Worm (Caenorhabditis elegans): Measurements from ENCODE around the gene H35N09.1.

Gene H35N09.1

ce11 chrX:8623840-8624591 lies 18.9 kb downstream of the H35N09.1 start:
- TF ChIP-seq cog-1 (tag; optimal IDR thresholded peaks at IDR 0.05), result no peak
- TF ChIP-seq ztf-29 (GFP tag; IDR thresholded peaks at IDR 0.05), result 0 out of 2 replicates have a peak, but pooled peaks have one; percentile 31

- TF ChIP-seq flt-1 (GFP tag; IDR thresholded peaks at IDR 0.05) (no peak), T22C8.4 (GFP tag; IDR thresholded peaks at IDR 0.05) (no peak)
These were observed 20.0 kb downstream of the H35N09.1 start, which contains the start of gene K01A12.3 for ce11 chrX:8625090-8625489. Gene K01A12.3 (minus strand): TSS chrX:8625190.

ce11 chrX:8638679-8639184 lies 33.6 kb downstream of the H35N09.1 start:
- peak; percentile 43 for TF ChIP-seq med-1 (GFP tag; optimal IDR thresholded peaks at IDR 0.05; ENCODE audit: insufficient read depth)
- no peak for TF ChIP-seq ztf-29 (GFP tag; IDR thresholded peaks at IDR 0.05)
- no peak; the same call in 1 of the 2 replicates for TF ChIP-seq ztf-23 (GFP tag; IDR thresholded peaks at IDR 0.05)
- no peak; the same call in none of the 2 replicates for TF ChIP-seq T22C8.4 (GFP tag; IDR thresholded peaks at IDR 0.05)
- TF ChIP-seq ref-1 (GFP tag; conservative IDR thresholded peaks at IDR 0.05), result peak; percentile 64
- peak; percentile 69 for TF ChIP-seq klf-2 (GFP tag; conservative IDR thresholded peaks at IDR 0.05)
- no peak for TF ChIP-seq cog-1 (tag; optimal IDR thresholded peaks at IDR 0.05)
- TF ChIP-seq tab-1 (GFP tag; IDR thresholded peaks at IDR 0.05), result peak; percentile 83
- TF ChIP-seq flt-1 (GFP tag; IDR thresholded peaks at IDR 0.05), result peak; percentile 91

- no peak for TF ChIP-seq klf-2 (GFP tag; conservative IDR thresholded peaks at IDR 0.05)
- TF ChIP-seq med-1 (GFP tag; optimal IDR thresholded peaks at IDR 0.05; ENCODE audit: insufficient read depth), result no peak
- TF ChIP-seq tab-1 (GFP tag; IDR thresholded peaks at IDR 0.05), result 0 out of 2 replicates have a peak, but pooled peaks have one; percentile 31
- 0 out of 2 replicates have a peak, but pooled peaks have one; percentile 39 for TF ChIP-seq flt-1 (GFP tag; IDR thresholded peaks at IDR 0.05)
- TF ChIP-seq ztf-29 (GFP tag; IDR thresholded peaks at IDR 0.05), result no peak
These were observed 35.5 kb downstream of the H35N09.1 start for ce11 chrX:8640654-8641053.

- TF ChIP-seq med-1 (GFP tag; optimal IDR thresholded peaks at IDR 0.05; ENCODE audit: insufficient read depth), result no peak
- TF ChIP-seq flt-1 (GFP tag; IDR thresholded peaks at IDR 0.05), result no peak
These were observed 38.7 kb downstream of the H35N09.1 start, which contains the start of gene stg-2 for ce11 chrX:8643817-8644216. Gene stg-2 (minus strand): TSS chrX:8643917.

- peak; percentile 72; the same call in 1 of the 2 replicates for TF ChIP-seq klf-2 (GFP tag; conservative IDR thresholded peaks at IDR 0.05)
- TF ChIP-seq tab-1 (GFP tag; IDR thresholded peaks at IDR 0.05), result peak; percentile 94
- peak; percentile 68 for TF ChIP-seq cog-1 (tag; optimal IDR thresholded peaks at IDR 0.05)
- TF ChIP-seq flt-1 (GFP tag; IDR thresholded peaks at IDR 0.05), result peak; percentile 95
- peak; percentile 85 for TF ChIP-seq T22C8.4 (GFP tag; IDR thresholded peaks at IDR 0.05)
- peak; percentile 83 for TF ChIP-seq ref-1 (GFP tag; conservative IDR thresholded peaks at IDR 0.05)
- peak; percentile 58 for TF ChIP-seq med-1 (GFP tag; optimal IDR thresholded peaks at IDR 0.05; ENCODE audit: insufficient read depth)
- peak; percentile 87 for TF ChIP-seq ztf-23 (GFP tag; IDR thresholded peaks at IDR 0.05)
- TF ChIP-seq ztf-29 (GFP tag; IDR thresholded peaks at IDR 0.05), result peak; percentile 80
These were observed 41.1 kb downstream of the H35N09.1 start for ce11 chrX:8646287-8646686.

ce11 chrX:8646997-8647396 lies 41.9 kb downstream of the H35N09.1 start, which contains the start of gene F12D9.2:
Gene F12D9.2 (minus strand): TSS chrX:8647097.
- TF ChIP-seq tab-1 (GFP tag; IDR thresholded peaks at IDR 0.05), result no peak
- no peak for TF ChIP-seq ref-1 (GFP tag; conservative IDR thresholded peaks at IDR 0.05)
- no peak for TF ChIP-seq med-1 (GFP tag; optimal IDR thresholded peaks at IDR 0.05; ENCODE audit: insufficient read depth)

- TF ChIP-seq ztf-29 (GFP tag; IDR thresholded peaks at IDR 0.05) (no peak), ref-1 (GFP tag; conservative IDR thresholded peaks at IDR 0.05) (no peak), cog-1 (tag; optimal IDR thresholded peaks at IDR 0.05) (no peak), T22C8.4 (GFP tag; IDR thresholded peaks at IDR 0.05) (no peak), ztf-23 (GFP tag; IDR thresholded peaks at IDR 0.05) (no peak), klf-2 (GFP tag; conservative IDR thresholded peaks at IDR 0.05) (no peak), tab-1 (GFP tag; IDR thresholded peaks at IDR 0.05) (no peak), med-1 (GFP tag; optimal IDR thresholded peaks at IDR 0.05; ENCODE audit: insufficient read depth) (no peak), flt-1 (GFP tag; IDR thresholded peaks at IDR 0.05) (no peak)
These were observed 43.4 kb downstream of the H35N09.1 start for ce11 chrX:8648582-8648981.

- TF ChIP-seq flt-1 (GFP tag; IDR thresholded peaks at IDR 0.05) (peak; percentile 71), ztf-29 (GFP tag; IDR thresholded peaks at IDR 0.05) (peak; percentile 34; the same call in 1 of the 2 replicates), klf-2 (GFP tag; conservative IDR thresholded peaks at IDR 0.05) (0 out of 2 replicates have a peak, but pooled peaks have one; percentile 24), ztf-23 (GFP tag; IDR thresholded peaks at IDR 0.05) (0 out of 2 replicates have a peak, but pooled peaks have one; percentile 29), tab-1 (GFP tag; IDR thresholded peaks at IDR 0.05) (0 out of 2 replicates have a peak, but pooled peaks have one; percentile 70), T22C8.4 (GFP tag; IDR thresholded peaks at IDR 0.05) (no peak), med-1 (GFP tag; optimal IDR thresholded peaks at IDR 0.05; ENCODE audit: insufficient read depth) (no peak)
These were observed 45.4 kb downstream of the H35N09.1 start for ce11 chrX:8650535-8650934.

- TF ChIP-seq ref-1 (GFP tag; conservative IDR thresholded peaks at IDR 0.05), result no peak
- TF ChIP-seq ztf-23 (GFP tag; IDR thresholded peaks at IDR 0.05), result no peak
- TF ChIP-seq ztf-29 (GFP tag; IDR thresholded peaks at IDR 0.05), result no peak
- TF ChIP-seq klf-2 (GFP tag; conservative IDR thresholded peaks at IDR 0.05), result no peak
- TF ChIP-seq T22C8.4 (GFP tag; IDR thresholded peaks at IDR 0.05), result no peak
These were observed 50.9 kb downstream of the H35N09.1 start for ce11 chrX:8656019-8656418.

All from whole organism, midembryonic.